Fruit fly (Drosophila melanogaster): ENCODE measurements around the gene Timp.
A peak's percentile ranks its signal among the peaks of the same experiment; 100 is the strongest.

The Timp gene

DNA sequence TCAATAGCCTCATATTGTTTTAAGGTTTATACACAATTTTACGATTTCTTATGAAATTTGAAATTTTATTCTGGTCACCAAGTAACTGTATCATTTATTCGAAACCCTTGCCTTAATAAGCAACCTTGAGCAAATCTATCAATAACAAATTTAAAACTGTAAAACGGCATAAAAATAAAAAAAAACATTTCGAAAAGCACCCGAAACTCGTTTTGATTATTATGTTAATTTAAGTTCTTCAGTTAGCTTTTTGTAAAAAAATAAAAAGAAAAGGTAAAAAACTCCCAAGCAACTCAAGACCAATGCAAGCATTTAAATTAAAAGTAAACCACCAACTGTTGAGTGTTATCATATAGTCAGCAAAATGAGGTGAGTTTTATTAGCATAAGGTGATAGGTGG lies 12.6 kb upstream of the Timp start, which contains the start of gene CG42795:
Gene CG42795, plus strand, starts transcription at position 301 of the 400 bp plus-strand sequence.
- TF ChIP-seq gl (tag; optimal IDR thresholded peaks at IDR 0.05) (no peak), CG32121 (GFP tag; IDR thresholded peaks at IDR 0.05) (no peak), CG34367 (tag; optimal IDR thresholded peaks at IDR 0.05) (no peak), fd96Ca (GFP tag; IDR thresholded peaks at IDR 0.05) (no peak), D1 (tag; optimal IDR thresholded peaks at IDR 0.05) (no peak), Pif1B (GFP tag; optimal IDR thresholded peaks at IDR 0.05) (no peak), CG17806 (tag; optimal IDR thresholded peaks at IDR 0.05) (no peak), Ets98B (GFP tag; IDR thresholded peaks at IDR 0.05) (no peak), CG10348 (GFP tag; IDR thresholded peaks at IDR 0.05) (no peak), CG9948 (tag; optimal IDR thresholded peaks at IDR 0.05) (no peak), CG15710 (tag; optimal IDR thresholded peaks at IDR 0.05) (no peak), EcR (GFP tag; optimal IDR thresholded peaks at IDR 0.05) (no peak), CG8301 (tag; optimal IDR thresholded peaks at IDR 0.05) (no peak), Snoo (tag; optimal IDR thresholded peaks at IDR 0.05) (no peak)

DNA sequence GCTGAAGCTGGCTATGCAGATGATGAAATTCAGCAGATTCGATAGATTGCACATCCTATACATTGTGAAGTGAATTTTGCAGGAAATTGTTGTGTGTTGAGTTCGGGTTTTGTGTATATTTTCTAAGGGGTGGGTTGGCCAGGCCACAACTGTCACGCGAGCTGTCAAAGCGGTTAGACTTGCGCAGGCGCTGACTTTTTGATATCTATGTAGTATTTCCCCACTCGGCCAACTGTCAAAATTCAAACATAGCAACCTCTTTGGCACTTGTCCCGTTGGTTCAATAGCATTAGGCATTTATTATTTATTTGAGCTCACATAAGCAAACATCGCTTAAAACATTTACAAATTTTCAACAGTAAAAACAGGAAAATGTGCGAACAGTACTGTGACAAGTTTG lies 11.8 kb upstream of the Timp start, which contains the start of the genes CG12817 and CG34107:
Gene CG12817, minus strand, starts transcription at position 132 of the 400 bp plus-strand sequence.
Gene CG34107, plus strand, starts transcription at position 316 of the 400 bp plus-strand sequence.
- TF ChIP-seq CG4496 (GFP tag; IDR thresholded peaks at IDR 0.05) (no peak), rn (GFP tag; IDR thresholded peaks at IDR 0.05) (no peak), Ets98B (GFP tag; IDR thresholded peaks at IDR 0.05) (no peak)

DNA sequence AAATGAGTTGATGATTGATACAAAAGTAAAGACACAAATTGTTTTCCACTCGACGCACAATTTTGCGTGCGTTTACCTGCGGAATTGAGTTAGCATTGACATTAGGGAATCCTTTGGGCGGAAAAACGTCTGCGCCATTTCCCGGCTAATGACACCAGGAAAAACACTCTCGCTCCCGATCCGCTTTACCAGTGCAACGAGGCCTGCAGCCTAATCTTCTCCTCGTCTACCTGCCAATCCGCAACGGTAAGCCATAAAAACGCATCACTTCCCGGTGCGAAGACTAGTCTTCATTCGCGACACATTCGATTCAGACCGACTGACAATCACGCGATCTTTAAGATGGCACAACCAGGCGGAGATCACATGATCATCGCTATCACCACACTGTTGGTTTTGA lies 9.6 kb upstream of the Timp start, which contains the start of gene CG12420:
Gene CG12420, plus strand, starts transcription at position 283 of the 400 bp plus-strand sequence.
- TF ChIP-seq CG14655 (GFP tag; optimal IDR thresholded peaks at IDR 0.05) (no peak), EcR (GFP tag; optimal IDR thresholded peaks at IDR 0.05) (no peak), CG10348 (GFP tag; IDR thresholded peaks at IDR 0.05) (no peak), CG32121 (GFP tag; IDR thresholded peaks at IDR 0.05) (no peak), fd96Ca (GFP tag; IDR thresholded peaks at IDR 0.05) (no peak), Snoo (tag; optimal IDR thresholded peaks at IDR 0.05) (no peak), CG4496 (GFP tag; IDR thresholded peaks at IDR 0.05) (no peak), gl (tag; optimal IDR thresholded peaks at IDR 0.05) (no peak), CG34367 (tag; optimal IDR thresholded peaks at IDR 0.05) (no peak)

DNA sequence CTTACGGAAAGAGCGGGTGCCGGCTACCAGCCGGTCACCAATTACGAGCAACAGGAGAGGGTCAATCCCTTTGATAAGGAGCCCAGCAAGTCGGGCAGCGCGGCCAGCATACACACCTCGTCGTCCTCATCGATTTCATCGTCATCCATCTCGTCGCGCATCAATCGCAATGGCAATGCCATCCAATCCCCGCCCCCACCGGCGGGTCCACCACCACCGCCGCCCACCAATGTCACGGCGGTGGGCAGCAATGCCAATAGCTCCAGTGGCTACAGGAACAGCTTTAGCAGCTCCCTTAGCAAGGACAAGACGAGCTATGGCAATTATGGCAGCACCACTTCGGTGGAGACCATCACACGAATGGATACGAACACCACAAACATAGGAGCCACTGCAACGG lies 5.2 kb upstream of the Timp start:
- TF ChIP-seq CG8301 (tag; optimal IDR thresholded peaks at IDR 0.05) (no peak), CG8159 (tag; optimal IDR thresholded peaks at IDR 0.05) (no peak), fd96Ca (GFP tag; IDR thresholded peaks at IDR 0.05) (no peak), CG13204 (GFP tag; optimal IDR thresholded peaks at IDR 0.05) (no peak)

DNA sequence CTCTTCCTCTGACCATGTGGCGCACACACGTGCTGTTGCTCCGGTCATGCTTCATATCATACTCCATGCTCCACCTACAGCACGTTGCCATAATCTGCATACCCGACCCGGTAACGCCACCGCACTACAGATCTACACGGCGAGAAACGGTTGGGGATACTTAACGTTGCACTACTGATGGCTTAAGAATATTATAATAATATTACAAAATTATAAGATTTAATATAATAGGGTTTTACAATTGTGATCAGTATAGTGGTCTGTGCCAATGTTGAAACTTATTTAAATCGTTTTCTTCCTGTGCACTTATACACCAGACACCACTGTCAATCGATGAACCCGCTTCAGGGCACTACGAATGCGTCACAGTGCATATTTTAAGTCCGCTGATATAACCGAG lies 623 bp upstream of the Timp start:
- TF ChIP-seq Ets98B (GFP tag; IDR thresholded peaks at IDR 0.05) (peak; percentile 90), CG12605 (GFP tag; IDR thresholded peaks at IDR 0.05) (peak; percentile 77), CG34367 (tag; optimal IDR thresholded peaks at IDR 0.05) (peak; percentile 91), CG4496 (GFP tag; IDR thresholded peaks at IDR 0.05) (peak; percentile 95), fd96Ca (GFP tag; IDR thresholded peaks at IDR 0.05) (peak; percentile 89), EcR (GFP tag; optimal IDR thresholded peaks at IDR 0.05) (peak; percentile 90), rn (GFP tag; IDR thresholded peaks at IDR 0.05) (peak; percentile 90), CG14655 (GFP tag; optimal IDR thresholded peaks at IDR 0.05) (peak; percentile 89), CG13204 (GFP tag; optimal IDR thresholded peaks at IDR 0.05) (peak; percentile 83), Pif1B (GFP tag; optimal IDR thresholded peaks at IDR 0.05) (peak; percentile 86), CG10348 (GFP tag; IDR thresholded peaks at IDR 0.05) (peak; percentile 37; the same call in 1 of the 2 replicates), gl (tag; optimal IDR thresholded peaks at IDR 0.05) (peak; percentile 83), CG9948 (tag; optimal IDR thresholded peaks at IDR 0.05) (peak; percentile 90), CG8301 (tag; optimal IDR thresholded peaks at IDR 0.05) (peak; percentile 83), CG15710 (tag; optimal IDR thresholded peaks at IDR 0.05) (peak; percentile 96), D1 (tag; optimal IDR thresholded peaks at IDR 0.05) (peak; percentile 81), CG8159 (tag; optimal IDR thresholded peaks at IDR 0.05) (peak; percentile 95), Pif1A (GFP tag; optimal IDR thresholded peaks at IDR 0.05) (peak; percentile 87), CG32121 (GFP tag; IDR thresholded peaks at IDR 0.05) (peak; percentile 91), CG17806 (tag; optimal IDR thresholded peaks at IDR 0.05) (peak; percentile 94), Snoo (tag; optimal IDR thresholded peaks at IDR 0.05) (peak; percentile 82)

DNA sequence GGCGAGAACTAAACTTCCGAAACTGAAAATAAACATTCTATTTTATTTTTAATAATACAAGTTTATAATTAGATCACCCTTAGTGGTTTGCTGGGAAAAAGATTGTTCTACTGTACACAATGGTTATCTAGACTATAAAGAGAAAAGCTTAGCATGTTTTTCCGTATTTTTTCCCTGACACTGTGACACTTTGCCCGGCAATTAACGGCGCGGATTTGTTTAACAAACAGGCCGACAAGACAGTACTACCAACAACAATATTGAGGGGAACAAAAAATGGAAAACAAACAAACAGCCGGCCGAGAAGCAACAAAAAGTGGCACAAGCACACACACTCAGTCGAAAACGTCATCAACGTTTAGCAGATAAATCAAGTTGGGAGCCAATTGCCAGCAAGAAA lies 6.1 kb downstream of the Timp start:
- TF ChIP-seq fd96Ca (GFP tag; IDR thresholded peaks at IDR 0.05) (no peak), CG4496 (GFP tag; IDR thresholded peaks at IDR 0.05) (0 out of 3 replicates have a peak, but pooled peaks have one; percentile 17), Pif1B (GFP tag; optimal IDR thresholded peaks at IDR 0.05) (no peak), CG13204 (GFP tag; optimal IDR thresholded peaks at IDR 0.05) (no peak), CG32121 (GFP tag; IDR thresholded peaks at IDR 0.05) (0 out of 2 replicates have a peak, but pooled peaks have one; percentile 7), CG12605 (GFP tag; IDR thresholded peaks at IDR 0.05) (no peak), gl (tag; optimal IDR thresholded peaks at IDR 0.05) (no peak), Ets98B (GFP tag; IDR thresholded peaks at IDR 0.05) (no peak), CG9948 (tag; optimal IDR thresholded peaks at IDR 0.05) (no peak), Snoo (tag; optimal IDR thresholded peaks at IDR 0.05) (no peak)

DNA sequence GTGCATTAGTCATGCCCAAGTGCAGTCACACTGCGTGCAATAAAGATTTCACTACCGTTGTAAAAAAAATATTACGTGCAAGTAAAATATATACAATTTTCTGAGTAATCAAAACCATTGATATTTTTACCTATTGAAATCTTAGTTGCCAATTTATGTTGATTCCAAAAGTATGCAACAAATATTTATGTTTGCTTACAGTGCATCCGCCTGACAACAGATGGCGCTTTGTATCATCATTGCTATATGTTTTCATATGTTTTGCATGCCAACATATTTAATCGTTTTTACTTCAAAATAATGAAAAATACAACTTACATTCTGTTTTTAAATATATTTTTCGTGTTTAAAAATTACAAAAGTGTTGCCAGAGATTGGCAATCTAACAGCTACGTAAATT lies 9.3 kb downstream of the Timp start:
- peak; percentile 65 for TF ChIP-seq D1 (tag; optimal IDR thresholded peaks at IDR 0.05)
- TF ChIP-seq EcR (GFP tag; optimal IDR thresholded peaks at IDR 0.05), result no peak
- peak; percentile 22 for TF ChIP-seq CG14655 (GFP tag; optimal IDR thresholded peaks at IDR 0.05)
- no peak for TF ChIP-seq CG12605 (GFP tag; IDR thresholded peaks at IDR 0.05)
- TF ChIP-seq Snoo (tag; optimal IDR thresholded peaks at IDR 0.05), result no peak
- no peak for TF ChIP-seq Pif1B (GFP tag; optimal IDR thresholded peaks at IDR 0.05)
- TF ChIP-seq CG34367 (tag; optimal IDR thresholded peaks at IDR 0.05), result peak; percentile 2
- TF ChIP-seq CG8301 (tag; optimal IDR thresholded peaks at IDR 0.05), result peak; percentile 8
- no peak for TF ChIP-seq rn (GFP tag; IDR thresholded peaks at IDR 0.05)
